Worm (Caenorhabditis elegans) whole organism, late embryonic: ENCODE data around the gene T28H11.8.

Experiments
- C38D4.7 ChIP-seq: fragments of 200-800 bp; sonication (Bioruptor generic); optimal IDR thresholded peaks from 2 replicates; lab custom pipeline; 2018; ENCODE audit warnings: mild to moderate bottlenecking, missing genetic modification characterization, moderate library complexity, missing compliant biosample characterization
- K02D7.2 ChIP-seq: sonication (generic microtip); optimal IDR thresholded peaks from 2 replicates; lab custom pipeline; 2017; ENCODE audit warnings: mild to moderate bottlenecking, missing genetic modification characterization, missing compliant biosample characterization
- K09A11.1 ChIP-seq: sonication (generic microtip); optimal IDR thresholded peaks from 2 replicates; lab custom pipeline; 2017; ENCODE audit warnings: antibody characterized with exemption, mild to moderate bottlenecking, missing genetic modification characterization, missing compliant biosample characterization; ENCODE audit not compliant: insufficient read depth
- T23F11.4 ChIP-seq: fragments of 200-800 bp; sonication (Bioruptor generic); optimal IDR thresholded peaks from 2 replicates; lab custom pipeline; 2018; ENCODE audit warnings: mild to moderate bottlenecking, missing genetic modification characterization, missing compliant biosample characterization
- Y22D7AL.16 ChIP-seq: sonication (generic microtip); optimal IDR thresholded peaks from 2 replicates; lab custom pipeline; 2016; ENCODE audit warnings: missing genetic modification characterization, missing compliant biosample characterization
- ceh-18 ChIP-seq: sonication (generic microtip); optimal IDR thresholded peaks from 2 replicates; lab custom pipeline; 2016; ENCODE audit warnings: missing genetic modification characterization, missing compliant biosample characterization
- ceh-2 ChIP-seq: sonication (generic microtip); optimal IDR thresholded peaks from 2 replicates; lab custom pipeline; 2016; ENCODE audit warnings: missing genotype, missing genetic modification characterization, missing compliant biosample characterization
- ceh-30 ChIP-seq: fragments of 150-350 bp; optimal IDR thresholded peaks from 2 replicates; lab custom pipeline; 2014; ENCODE audit warnings: missing biosample characterization, missing genetic modification characterization
- ceh-31 ChIP-seq: sonication (generic microtip); optimal IDR thresholded peaks from 2 replicates; lab custom pipeline; 2016; ENCODE audit warnings: missing genetic modification characterization, missing compliant biosample characterization
- ceh-34 ChIP-seq: sonication (generic microtip); optimal IDR thresholded peaks from 2 replicates; lab custom pipeline; 2016; ENCODE audit warnings: mild to moderate bottlenecking, missing genetic modification characterization, missing compliant biosample characterization
- ceh-48 ChIP-seq: sonication (generic microtip); optimal IDR thresholded peaks from 2 replicates; lab custom pipeline; 2016; ENCODE audit warnings: missing genetic modification characterization, inconsistent platforms, missing compliant biosample characterization
- ceh-6 ChIP-seq: fragments of 200-800 bp; sonication (Bioruptor generic); optimal IDR thresholded peaks from 2 replicates; lab custom pipeline; 2018; ENCODE audit warnings: mild to moderate bottlenecking, missing genetic modification characterization, missing compliant biosample characterization
- dmd-4 ChIP-seq: sonication (generic microtip); optimal IDR thresholded peaks from 2 replicates; lab custom pipeline; 2016; ENCODE audit warnings: borderline replicate concordance, missing genetic modification characterization, missing compliant biosample characterization
- dve-1 ChIP-seq: sonication (generic microtip); optimal IDR thresholded peaks from 2 replicates; lab custom pipeline; 2017; ENCODE audit warnings: antibody characterized with exemption, mild to moderate bottlenecking, missing genetic modification characterization, missing compliant biosample characterization
- elt-4 ChIP-seq: sonication (generic microtip); optimal IDR thresholded peaks from 2 replicates; lab custom pipeline; 2016; ENCODE audit warnings: missing genetic modification characterization, missing compliant biosample characterization
- fkh-6 ChIP-seq: sonication (generic microtip); optimal IDR thresholded peaks from 2 replicates; lab custom pipeline; 2016; ENCODE audit warnings: missing genetic modification characterization, missing compliant biosample characterization
- hlh-15 ChIP-seq: sonication (generic microtip); optimal IDR thresholded peaks from 2 replicates; lab custom pipeline; 2016; ENCODE audit warnings: missing genetic modification characterization, missing compliant biosample characterization
- hlh-30 ChIP-seq: sonication (generic microtip); optimal IDR thresholded peaks from 2 replicates; lab custom pipeline; 2017; ENCODE audit warnings: antibody characterized with exemption, missing genetic modification characterization, missing compliant biosample characterization; ENCODE audit not compliant: insufficient read depth
- hlh-8 ChIP-seq: sonication (generic microtip); optimal IDR thresholded peaks from 2 replicates; lab custom pipeline; 2016; ENCODE audit warnings: missing genotype, missing genetic modification characterization, missing compliant biosample characterization
- lin-11 ChIP-seq: fragments of 200-800 bp; sonication (Bioruptor generic); optimal IDR thresholded peaks from 2 replicates; lab custom pipeline; 2018; ENCODE audit warnings: mild to moderate bottlenecking, missing genetic modification characterization, missing compliant biosample characterization
- madf-2 ChIP-seq: sonication (generic microtip); optimal IDR thresholded peaks from 2 replicates; lab custom pipeline; 2017; ENCODE audit warnings: missing genetic modification characterization, missing compliant biosample characterization
- nfya-1 ChIP-seq: sonication (generic microtip); optimal IDR thresholded peaks from 2 replicates; lab custom pipeline; 2017; ENCODE audit warnings: missing genetic modification characterization, mild to moderate bottlenecking, missing compliant biosample characterization, antibody characterized with exemption, moderate library complexity
- nhr-232 ChIP-seq: sonication (generic microtip); optimal IDR thresholded peaks from 2 replicates; lab custom pipeline; 2016; ENCODE audit warnings: missing genetic modification characterization, missing compliant biosample characterization
- odd-2 ChIP-seq: sonication (generic microtip); optimal IDR thresholded peaks from 2 replicates; lab custom pipeline; 2017; ENCODE audit warnings: antibody characterized with exemption, mild to moderate bottlenecking, missing genetic modification characterization, missing compliant biosample characterization
- pat-9 ChIP-seq: fragments of 200-800 bp; sonication (Bioruptor generic); optimal IDR thresholded peaks from 2 replicates; lab custom pipeline; 2018; ENCODE audit warnings: mild to moderate bottlenecking, missing genetic modification characterization, moderate library complexity, missing compliant biosample characterization
- pax-1 ChIP-seq: fragments of 150-350 bp; optimal IDR thresholded peaks from 2 replicates; lab custom pipeline; 2014; ENCODE audit warnings: missing biosample characterization, missing genetic modification characterization
- pha-2 ChIP-seq: sonication (generic microtip); optimal IDR thresholded peaks from 2 replicates; lab custom pipeline; 2017; ENCODE audit warnings: mild to moderate bottlenecking, missing genetic modification characterization, missing compliant biosample characterization
- pha-4 ChIP-seq: fragments of 150-350 bp; optimal IDR thresholded peaks from 2 replicates; lab custom pipeline; 2018; ENCODE audit warnings: missing biosample characterization, missing genetic modification reagents, missing genetic modification characterization
- ref-2 ChIP-seq: sonication (generic microtip); optimal IDR thresholded peaks from 2 replicates; lab custom pipeline; 2016; ENCODE audit warnings: missing genetic modification characterization, missing compliant biosample characterization
- rnt-1 ChIP-seq: sonication (generic microtip); optimal IDR thresholded peaks from 2 replicates; lab custom pipeline; 2016; ENCODE audit warnings: missing genetic modification characterization, missing compliant biosample characterization
- sox-2 ChIP-seq: fragments of 200-800 bp; sonication (Bioruptor generic); IDR thresholded peaks from 2 replicates; pipeline ENCODE4 v1.3.6; 2022; ENCODE audit warnings: missing genetic modification reagents, missing genetic modification characterization, missing compliant biosample characterization
- tbx-2 ChIP-seq: sonication (generic microtip); optimal IDR thresholded peaks from 2 replicates; lab custom pipeline; 2016; ENCODE audit warnings: missing genetic modification characterization, missing compliant biosample characterization
- tbx-7 ChIP-seq: sonication (generic microtip); optimal IDR thresholded peaks from 2 replicates; lab custom pipeline; 2016; ENCODE audit warnings: missing genotype, missing genetic modification characterization, missing compliant biosample characterization
- unc-42 ChIP-seq: sonication (generic microtip); optimal IDR thresholded peaks from 2 replicates; lab custom pipeline; 2016; ENCODE audit warnings: missing genotype, missing genetic modification characterization, missing compliant biosample characterization
- unc-55 ChIP-seq: sonication (generic microtip); optimal IDR thresholded peaks from 2 replicates; lab custom pipeline; 2017; ENCODE audit warnings: missing biosample characterization, missing genetic modification reagents, missing genetic modification characterization
- unc-86 ChIP-seq: sonication (generic microtip); optimal IDR thresholded peaks from 2 replicates; lab custom pipeline; 2016; ENCODE audit warnings: missing genetic modification characterization, missing compliant biosample characterization
- zip-5 ChIP-seq: sonication (generic microtip); optimal IDR thresholded peaks from 2 replicates; lab custom pipeline; 2016; ENCODE audit warnings: missing genetic modification characterization, missing compliant biosample characterization
- ztf-16 ChIP-seq: sonication (generic microtip); optimal IDR thresholded peaks from 2 replicates; lab custom pipeline; 2017; ENCODE audit warnings: missing genetic modification characterization, missing compliant biosample characterization

Gene T28H11.8

ce11 chrIV:4981027-4981426 is 39.4 kb downstream of the T28H11.8 start, which contains the start of gene srz-24:
srz-24 (minus strand) TSS chrIV:4981127.
- no peak for TF ChIP-seq ceh-48 (tag; lab: Kevin White, UChicago)
- no peak for TF ChIP-seq ceh-2 (tag; lab: Kevin White, UChicago)
- no peak for TF ChIP-seq odd-2 (tag; lab: Kevin White, UChicago)
- no peak for TF ChIP-seq pat-9
- no peak for TF ChIP-seq pax-1 (tag; lab: Kevin White, UChicago)
- no peak for TF ChIP-seq unc-42 (tag; lab: Kevin White, UChicago)
- TF ChIP-seq unc-86 = no peak

- TF ChIP-seq unc-55 (no peak), unc-86 (no peak), ceh-2 (tag; lab: Kevin White, UChicago) (no peak), ceh-31 (no peak), pax-1 (tag; lab: Kevin White, UChicago) (no peak), tbx-2 (tag; lab: Kevin White, UChicago) (no peak), hlh-8 (no peak), K09A11.1 (tag; lab: Kevin White, UChicago) (no peak), ceh-30 (tag; lab: Kevin White, UChicago) (no peak), C38D4.7 (GFP tag; lab: Kevin White, UChicago) (no peak), ceh-34 (tag; lab: Kevin White, UChicago) (no peak), dve-1 (no peak), sox-2 (no peak), nhr-232 (no peak)
These were observed 43.2 kb downstream of the T28H11.8 start, which contains the start of gene E03H12.5 for ce11 chrIV:4977176-4977693. E03H12.5 (plus strand) TSS chrIV:4977226.

- TF ChIP-seq pha-2 (tag; lab: Kevin White, UChicago) (no peak), lin-11 (tag; lab: Kevin White, UChicago) (no peak), fkh-6 (tag; lab: Kevin White, UChicago) (no peak), T23F11.4 (no peak), ceh-18 (no peak), ztf-16 (tag; lab: Kevin White, UChicago) (no peak), ceh-30 (tag; lab: Kevin White, UChicago) (no peak), tbx-7 (tag; lab: Kevin White, UChicago) (no peak), elt-4 (tag; lab: Kevin White, UChicago) (no peak), C38D4.7 (GFP tag; lab: Kevin White, UChicago) (no peak), pax-1 (tag; lab: Kevin White, UChicago) (no peak), tbx-2 (tag; lab: Kevin White, UChicago) (no peak), hlh-15 (no peak), madf-2 (tag; lab: Kevin White, UChicago) (no peak)
These were observed 44.4 kb downstream of the T28H11.8 start, which contains the start of gene Y9C9A.16 for ce11 chrIV:4975995-4976394. Y9C9A.16 (minus strand) TSS chrIV:4976125.

- TF ChIP-seq zip-5 (tag; lab: Kevin White, UChicago) (no peak), hlh-30 (tag; lab: Kevin White, UChicago) (no peak), unc-55 (no peak), nfya-1 (tag; lab: Kevin White, UChicago) (no peak), dmd-4 (tag; lab: Kevin White, UChicago) (no peak), Y22D7AL.16 (no peak), ceh-31 (no peak), dve-1 (no peak), K02D7.2 (tag; lab: Kevin White, UChicago) (no peak), fkh-6 (tag; lab: Kevin White, UChicago) (no peak), ceh-6 (no peak), ref-2 (tag; lab: Kevin White, UChicago) (no peak), rnt-1 (tag; lab: Kevin White, UChicago) (no peak), pha-4 (tag; lab: Kevin White, UChicago) (no peak), tbx-2 (tag; lab: Kevin White, UChicago) (no peak), ceh-34 (tag; lab: Kevin White, UChicago) (no peak)
These were observed 51.0 kb downstream of the T28H11.8 start, which contains the start of gene Y9C9A.13 for ce11 chrIV:4969419-4969818. Y9C9A.13 (minus strand) TSS chrIV:4969519.
